Fruit fly (Drosophila melanogaster): ENCODE data around the gene salt.

The salt gene

DNA sequence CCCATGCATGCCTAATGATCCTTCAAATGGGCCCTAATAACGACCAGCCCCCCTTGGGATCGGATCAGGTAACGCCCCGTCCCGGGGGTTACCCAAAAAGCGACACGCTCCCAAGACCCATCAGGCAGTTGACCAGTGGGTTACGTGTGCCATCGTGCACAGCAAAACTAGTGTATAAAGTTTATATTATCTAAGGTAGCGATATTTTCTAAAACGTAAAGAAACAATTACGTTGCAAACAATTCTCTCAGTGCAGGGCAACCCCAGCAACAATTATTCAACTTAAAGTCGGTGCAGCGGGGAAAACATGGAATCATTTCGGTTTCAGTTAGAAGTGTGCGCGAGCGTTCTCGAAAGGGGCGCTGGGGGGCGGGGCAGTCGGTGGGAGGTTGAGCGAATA lies 41.9 kb downstream of the salt start:
- TF ChIP-seq CG3065 (GFP tag; optimal IDR thresholded peaks at IDR 0.05) (peak; percentile 64), sd (tag; optimal IDR thresholded peaks at IDR 0.05) (no peak), Xrp1 (GFP tag; IDR thresholded peaks at IDR 0.05) (peak; percentile 54; the same call in 1 of the 2 replicates), Hand (GFP tag; optimal IDR thresholded peaks at IDR 0.05) (no peak), CG33557 (GFP tag; optimal IDR thresholded peaks at IDR 0.05) (peak; percentile 20), CG17328 (GFP tag; IDR thresholded peaks at IDR 0.05) (peak; percentile 30; the same call in 1 of the 2 replicates), zfh2 (GFP tag; optimal IDR thresholded peaks at IDR 0.05) (no peak), unpg (GFP tag; optimal IDR thresholded peaks at IDR 0.05) (peak; percentile 30), CG8924 (tag; optimal IDR thresholded peaks at IDR 0.05) (no peak), Xbp1 (GFP tag; optimal IDR thresholded peaks at IDR 0.05) (peak; percentile 36), vvl (GFP tag; IDR thresholded peaks at IDR 0.05) (0 out of 2 replicates have a peak, but pooled peaks have one; percentile 36), grn (GFP tag; optimal IDR thresholded peaks at IDR 0.05) (peak; percentile 10), CG13424 (tag; optimal IDR thresholded peaks at IDR 0.05) (peak; percentile 6), CG9437 (GFP tag; optimal IDR thresholded peaks at IDR 0.05) (peak; percentile 9), CG4854 (GFP tag; optimal IDR thresholded peaks at IDR 0.05) (no peak), Atf3 (GFP tag; optimal IDR thresholded peaks at IDR 0.05) (peak; percentile 6), CG4360 (GFP tag; IDR thresholded peaks at IDR 0.05) (peak; percentile 34), ATbp (GFP tag; optimal IDR thresholded peaks at IDR 0.05) (peak; percentile 25), sens (GFP tag) (peak; percentile 84), CG8388 (GFP tag; optimal IDR thresholded peaks at IDR 0.05) (peak; percentile 12), dmrt99B (tag; optimal IDR thresholded peaks at IDR 0.05) (peak; percentile 17), zfh1 (GFP tag; IDR thresholded peaks at IDR 0.05) (0 out of 3 replicates have a peak, but pooled peaks have one; percentile 19), ewg (GFP tag; optimal IDR thresholded peaks at IDR 0.05) (no peak), CG1529 (GFP tag; optimal IDR thresholded peaks at IDR 0.05) (peak; percentile 21), sob (GFP tag; IDR thresholded peaks at IDR 0.05) (no peak), Oaz (GFP tag; IDR thresholded peaks at IDR 0.05) (no peak), gsb-n (tag; optimal IDR thresholded peaks at IDR 0.05) (peak; percentile 2), fd96Cb (tag; optimal IDR thresholded peaks at IDR 0.05) (peak; percentile 25), CG18262 (tag; optimal IDR thresholded peaks at IDR 0.05) (peak; percentile 32), CG8478 (optimal IDR thresholded peaks at IDR 0.05) (no peak), sug (tag; optimal IDR thresholded peaks at IDR 0.05) (peak; percentile 3), D19A (tag; optimal IDR thresholded peaks at IDR 0.05) (peak; percentile 14), gce (GFP tag; IDR thresholded peaks at IDR 0.05) (0 out of 3 replicates have a peak, but pooled peaks have one; percentile 19), CG7839 (tag; optimal IDR thresholded peaks at IDR 0.05) (peak; percentile 25), CG4424 (GFP tag; optimal IDR thresholded peaks at IDR 0.05) (peak; percentile 8), grau (tag; optimal IDR thresholded peaks at IDR 0.05) (peak; percentile 16), Ets65A (GFP tag) (peak; percentile 55), CG2712 (tag; optimal IDR thresholded peaks at IDR 0.05) (peak; percentile 58), CoRest (tag; optimal IDR thresholded peaks at IDR 0.05) (peak; percentile 27), CG1024 (GFP tag; IDR thresholded peaks at IDR 0.05) (0 out of 2 replicates have a peak, but pooled peaks have one; percentile 15), prd (optimal IDR thresholded peaks at IDR 0.05) (no peak), prd (GFP tag; IDR thresholded peaks at IDR 0.05) (no peak; the same call in 2 of the 3 replicates), bsh (GFP tag; optimal IDR thresholded peaks at IDR 0.05) (peak in 1 of 2 experiments; percentile 45), az2 (GFP tag; optimal IDR thresholded peaks at IDR 0.05) (peak; percentile 10), nmo (GFP tag; optimal IDR thresholded peaks at IDR 0.05) (peak; percentile 37), corto (GFP tag; optimal IDR thresholded peaks at IDR 0.05) (no peak), CG1603 (tag; optimal IDR thresholded peaks at IDR 0.05) (peak; percentile 58), CG4404 (GFP tag; IDR thresholded peaks at IDR 0.05) (no peak), CG10979 (tag; optimal IDR thresholded peaks at IDR 0.05) (peak; percentile 55), ci (GFP tag; IDR thresholded peaks at IDR 0.05) (peak; percentile 53; the same call in 1 of the 3 replicates), CG18619 (GFP tag; optimal IDR thresholded peaks at IDR 0.05) (no peak)

Data from whole organism, embryonic.